Worm (Caenorhabditis elegans) whole organism, late embryonic: ENCODE measurements around the gene F09C8.1.
A peak's percentile ranks its signal among the peaks of the same experiment; 100 is the strongest.

Source experiments
- K02D7.2 ChIP-seq: sonication (generic microtip); optimal IDR thresholded peaks from 2 replicates; lab custom pipeline; 2017; ENCODE audit warnings: mild to moderate bottlenecking, missing genetic modification characterization, missing compliant biosample characterization
- K09A11.1 ChIP-seq: sonication (generic microtip); optimal IDR thresholded peaks from 2 replicates; lab custom pipeline; 2017; ENCODE audit warnings: antibody characterized with exemption, mild to moderate bottlenecking, missing genetic modification characterization, missing compliant biosample characterization; ENCODE audit not compliant: insufficient read depth
- Y22D7AL.16 ChIP-seq: sonication (generic microtip); optimal IDR thresholded peaks from 2 replicates; lab custom pipeline; 2016; ENCODE audit warnings: missing genetic modification characterization, missing compliant biosample characterization
- ahr-1 ChIP-seq: sonication (generic microtip); optimal IDR thresholded peaks from 2 replicates; lab custom pipeline; 2016; ENCODE audit warnings: missing genetic modification characterization, missing compliant biosample characterization
- ama-1 ChIP-seq: fragments of 150-350 bp; optimal IDR thresholded peaks from 2 replicates; lab custom pipeline; 2014
- ceh-18 ChIP-seq: sonication (generic microtip); optimal IDR thresholded peaks from 2 replicates; lab custom pipeline; 2016; ENCODE audit warnings: missing genetic modification characterization, missing compliant biosample characterization
- ceh-19 ChIP-seq: fragments of 200-800 bp; sonication (Bioruptor generic); optimal IDR thresholded peaks from 2 replicates; lab custom pipeline; 2018; ENCODE audit warnings: mild to moderate bottlenecking, missing genetic modification characterization, missing compliant biosample characterization
- ceh-30 ChIP-seq: fragments of 150-350 bp; optimal IDR thresholded peaks from 2 replicates; lab custom pipeline; 2014; ENCODE audit warnings: missing biosample characterization, missing genetic modification characterization
- ceh-31 ChIP-seq: sonication (generic microtip); optimal IDR thresholded peaks from 2 replicates; lab custom pipeline; 2016; ENCODE audit warnings: missing genetic modification characterization, missing compliant biosample characterization
- ceh-34 ChIP-seq: sonication (generic microtip); optimal IDR thresholded peaks from 2 replicates; lab custom pipeline; 2016; ENCODE audit warnings: mild to moderate bottlenecking, missing genetic modification characterization, missing compliant biosample characterization
- ceh-45 ChIP-seq: fragments of 200-800 bp; sonication (Bioruptor generic); IDR thresholded peaks from 2 replicates; pipeline ENCODE4 v1.3.6; 2022; ENCODE audit warnings: missing genetic modification reagents, missing genetic modification characterization, missing compliant biosample characterization
- ceh-48 ChIP-seq: sonication (generic microtip); optimal IDR thresholded peaks from 2 replicates; lab custom pipeline; 2016; ENCODE audit warnings: missing genetic modification characterization, inconsistent platforms, missing compliant biosample characterization
- ceh-6 ChIP-seq: fragments of 200-800 bp; sonication (Bioruptor generic); optimal IDR thresholded peaks from 2 replicates; lab custom pipeline; 2018; ENCODE audit warnings: mild to moderate bottlenecking, missing genetic modification characterization, missing compliant biosample characterization
- dve-1 ChIP-seq: sonication (generic microtip); optimal IDR thresholded peaks from 2 replicates; lab custom pipeline; 2017; ENCODE audit warnings: antibody characterized with exemption, mild to moderate bottlenecking, missing genetic modification characterization, missing compliant biosample characterization
- elt-2 ChIP-seq: sonication (generic microtip); optimal IDR thresholded peaks from 2 replicates; lab custom pipeline; 2016; ENCODE audit warnings: missing genetic modification reagents, missing genetic modification characterization, missing compliant biosample characterization
- fax-1 ChIP-seq: sonication (generic microtip); optimal IDR thresholded peaks from 2 replicates; lab custom pipeline; 2016; ENCODE audit warnings: missing genotype, missing genetic modification characterization, missing compliant biosample characterization
- fkh-6 ChIP-seq: sonication (generic microtip); optimal IDR thresholded peaks from 2 replicates; lab custom pipeline; 2016; ENCODE audit warnings: missing genetic modification characterization, missing compliant biosample characterization
- hlh-15 ChIP-seq: sonication (generic microtip); optimal IDR thresholded peaks from 2 replicates; lab custom pipeline; 2016; ENCODE audit warnings: missing genetic modification characterization, missing compliant biosample characterization
- hlh-6 ChIP-seq: sonication (generic microtip); optimal IDR thresholded peaks from 2 replicates; lab custom pipeline; 2016; ENCODE audit warnings: missing genotype, missing genetic modification characterization, missing compliant biosample characterization
- lin-11 ChIP-seq: fragments of 200-800 bp; sonication (Bioruptor generic); optimal IDR thresholded peaks from 2 replicates; lab custom pipeline; 2018; ENCODE audit warnings: mild to moderate bottlenecking, missing genetic modification characterization, missing compliant biosample characterization
- madf-2 ChIP-seq: sonication (generic microtip); optimal IDR thresholded peaks from 2 replicates; lab custom pipeline; 2017; ENCODE audit warnings: missing genetic modification characterization, missing compliant biosample characterization
- nfya-1 ChIP-seq: sonication (generic microtip); optimal IDR thresholded peaks from 2 replicates; lab custom pipeline; 2017; ENCODE audit warnings: missing genetic modification characterization, mild to moderate bottlenecking, missing compliant biosample characterization, antibody characterized with exemption, moderate library complexity
- nhr-232 ChIP-seq: sonication (generic microtip); optimal IDR thresholded peaks from 2 replicates; lab custom pipeline; 2016; ENCODE audit warnings: missing genetic modification characterization, missing compliant biosample characterization
- npax-4 ChIP-seq: sonication (generic microtip); optimal IDR thresholded peaks from 2 replicates; lab custom pipeline; 2016; ENCODE audit warnings: missing genetic modification characterization, missing compliant biosample characterization
- pag-3 ChIP-seq: sonication (generic microtip); optimal IDR thresholded peaks from 2 replicates; lab custom pipeline; 2016; ENCODE audit warnings: missing compliant biosample characterization, missing genetic modification characterization, borderline replicate concordance
- pat-9 ChIP-seq: fragments of 200-800 bp; sonication (Bioruptor generic); optimal IDR thresholded peaks from 2 replicates; lab custom pipeline; 2018; ENCODE audit warnings: mild to moderate bottlenecking, missing genetic modification characterization, moderate library complexity, missing compliant biosample characterization
- pqm-1 ChIP-seq: sonication (generic microtip); optimal IDR thresholded peaks from 2 replicates; lab custom pipeline; 2016; ENCODE audit warnings: missing genetic modification characterization, missing compliant biosample characterization
- ref-2 ChIP-seq: sonication (generic microtip); optimal IDR thresholded peaks from 2 replicates; lab custom pipeline; 2016; ENCODE audit warnings: missing genetic modification characterization, missing compliant biosample characterization
- rnt-1 ChIP-seq: sonication (generic microtip); optimal IDR thresholded peaks from 2 replicates; lab custom pipeline; 2016; ENCODE audit warnings: missing genetic modification characterization, missing compliant biosample characterization
- sdc-2 ChIP-seq: sonication (generic microtip); optimal IDR thresholded peaks from 2 replicates; lab custom pipeline; 2016; ENCODE audit warnings: missing genotype, missing genetic modification characterization, missing compliant biosample characterization
- sox-2 ChIP-seq: fragments of 200-800 bp; sonication (Bioruptor generic); IDR thresholded peaks from 2 replicates; pipeline ENCODE4 v1.3.6; 2022; ENCODE audit warnings: missing genetic modification reagents, missing genetic modification characterization, missing compliant biosample characterization
- tbx-2 ChIP-seq: sonication (generic microtip); optimal IDR thresholded peaks from 2 replicates; lab custom pipeline; 2016; ENCODE audit warnings: missing genetic modification characterization, missing compliant biosample characterization
- tbx-7 ChIP-seq: sonication (generic microtip); optimal IDR thresholded peaks from 2 replicates; lab custom pipeline; 2016; ENCODE audit warnings: missing genotype, missing genetic modification characterization, missing compliant biosample characterization
- unc-42 ChIP-seq: sonication (generic microtip); optimal IDR thresholded peaks from 2 replicates; lab custom pipeline; 2016; ENCODE audit warnings: missing genotype, missing genetic modification characterization, missing compliant biosample characterization
- unc-86 ChIP-seq: sonication (generic microtip); optimal IDR thresholded peaks from 2 replicates; lab custom pipeline; 2016; ENCODE audit warnings: missing genetic modification characterization, missing compliant biosample characterization
- ztf-16 ChIP-seq: sonication (generic microtip); optimal IDR thresholded peaks from 2 replicates; lab custom pipeline; 2017; ENCODE audit warnings: missing genetic modification characterization, missing compliant biosample characterization

The F09C8.1 gene

DNA sequence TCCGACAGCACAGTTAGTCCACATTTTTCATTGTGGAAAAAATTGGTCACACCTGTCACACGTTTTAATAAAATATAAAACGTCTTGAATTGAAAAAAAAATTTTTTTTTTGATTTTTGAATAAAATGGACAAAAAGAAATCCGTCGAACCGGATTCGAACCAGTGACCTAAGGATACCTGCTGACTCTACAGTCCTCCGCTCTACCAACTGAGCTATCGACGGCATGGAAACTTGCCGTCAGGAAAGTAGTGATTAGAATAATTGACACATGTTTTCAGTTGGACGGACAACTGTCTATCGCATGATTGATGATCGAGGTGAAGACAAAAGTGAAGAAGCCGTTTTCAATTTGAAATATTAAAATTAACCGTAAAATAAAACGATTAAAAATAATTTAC, 44.8 kb upstream of the F09C8.1 start:
- TF ChIP-seq ceh-30 (tag; lab: Kevin White, UChicago) = no peak
- no peak for TF ChIP-seq lin-11 (tag; lab: Kevin White, UChicago)
- TF ChIP-seq madf-2 (tag; lab: Kevin White, UChicago) = no peak
- TF ChIP-seq unc-86 (tag; lab: Kevin White, UChicago) = no peak
- no peak for TF ChIP-seq unc-42 (tag; lab: Kevin White, UChicago)
- no peak for TF ChIP-seq nhr-232
- no peak for TF ChIP-seq K02D7.2 (tag; lab: Kevin White, UChicago)
- no peak for TF ChIP-seq ztf-16 (tag; lab: Kevin White, UChicago)
- TF ChIP-seq pqm-1 = no peak
- TF ChIP-seq ceh-18 (tag; lab: Kevin White, UChicago) = no peak

DNA sequence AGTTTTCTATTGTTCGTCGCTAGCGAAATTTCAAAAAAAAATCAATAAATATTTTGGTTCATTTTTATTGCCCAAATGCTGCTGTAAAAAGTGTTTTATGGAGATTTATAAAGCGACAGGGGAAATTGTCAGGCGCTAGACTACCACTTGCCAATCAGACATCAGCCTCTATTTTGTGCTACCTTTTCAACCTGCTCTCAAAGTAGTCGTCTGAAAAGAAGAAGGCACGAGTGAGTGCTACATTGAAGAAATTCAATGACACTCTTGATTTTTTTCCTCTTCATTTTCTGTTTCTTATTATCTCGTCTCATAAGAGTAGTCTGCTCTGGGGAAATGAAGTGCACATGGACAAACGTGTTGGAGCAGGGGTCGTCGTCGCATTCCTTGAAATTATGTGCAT, 42.6 kb upstream of the F09C8.1 start:
- TF ChIP-seq ceh-30 (tag; lab: Kevin White, UChicago) (no peak), ref-2 (tag; lab: Kevin White, UChicago) (no peak), fax-1 (no peak), elt-2 (tag; lab: Kevin White, UChicago) (peak; percentile 10), fkh-6 (no peak), tbx-2 (peak; percentile 38), ceh-48 (peak; percentile 84), ceh-6 (GFP tag; lab: Kevin White, UChicago) (no peak), sdc-2 (tag; lab: Kevin White, UChicago) (peak; percentile 98), nfya-1 (tag; lab: Kevin White, UChicago) (peak; percentile 54), ceh-34 (tag; lab: Kevin White, UChicago) (peak; percentile 5), unc-42 (tag; lab: Kevin White, UChicago) (peak; percentile 65), ceh-18 (tag; lab: Kevin White, UChicago) (peak; percentile 51), K02D7.2 (tag; lab: Kevin White, UChicago) (no peak), ceh-31 (tag; lab: Kevin White, UChicago) (peak; percentile 65), rnt-1 (tag; lab: Kevin White, UChicago) (peak; percentile 22)

DNA sequence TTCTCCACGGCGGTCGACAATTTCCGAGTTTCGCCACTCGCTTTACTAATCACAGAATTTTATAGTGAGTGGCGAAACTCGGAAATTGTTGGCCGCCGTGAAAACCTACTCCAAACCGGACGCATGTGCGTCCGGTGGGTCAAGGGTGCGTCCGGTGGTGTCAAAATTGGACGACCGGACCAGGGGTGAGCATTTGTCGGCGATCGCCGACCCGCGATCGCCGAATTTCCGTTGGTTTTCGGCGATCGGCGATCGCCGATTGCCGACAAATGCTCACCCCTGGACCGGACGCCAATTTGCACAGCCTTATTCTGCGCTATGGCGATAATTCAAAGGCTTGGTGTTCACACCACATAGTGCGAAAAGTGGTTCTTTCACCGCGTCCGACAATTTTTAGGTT, 41.0 kb upstream of the F09C8.1 start:
- TF ChIP-seq fax-1 = no peak
- peak; percentile 12 for TF ChIP-seq hlh-6
- TF ChIP-seq unc-42 (tag; lab: Kevin White, UChicago) = no peak

DNA sequence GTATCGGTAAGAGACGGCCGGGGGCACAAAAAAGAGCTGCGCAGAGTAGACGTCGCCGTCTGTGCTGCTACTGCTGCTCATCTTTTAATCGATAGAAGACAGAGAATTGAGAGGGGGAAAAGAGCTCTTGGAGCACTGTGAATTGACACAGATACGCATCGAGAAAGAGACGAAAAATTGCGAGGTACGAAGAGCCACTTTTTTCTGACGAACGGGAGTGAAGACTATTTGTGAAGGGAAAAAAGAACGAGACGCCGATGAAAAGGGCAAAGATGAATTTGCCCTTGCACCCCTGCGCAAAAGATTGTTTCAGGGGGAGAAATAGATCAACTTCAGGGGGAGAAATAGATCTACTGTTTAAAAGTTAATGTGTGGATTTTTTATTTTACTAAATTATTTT, 38.9 kb upstream of the F09C8.1 start:
- TF ChIP-seq sdc-2 (tag; lab: Kevin White, UChicago) (peak; percentile 96), Y22D7AL.16 (tag; lab: Kevin White, UChicago) (no peak)

DNA sequence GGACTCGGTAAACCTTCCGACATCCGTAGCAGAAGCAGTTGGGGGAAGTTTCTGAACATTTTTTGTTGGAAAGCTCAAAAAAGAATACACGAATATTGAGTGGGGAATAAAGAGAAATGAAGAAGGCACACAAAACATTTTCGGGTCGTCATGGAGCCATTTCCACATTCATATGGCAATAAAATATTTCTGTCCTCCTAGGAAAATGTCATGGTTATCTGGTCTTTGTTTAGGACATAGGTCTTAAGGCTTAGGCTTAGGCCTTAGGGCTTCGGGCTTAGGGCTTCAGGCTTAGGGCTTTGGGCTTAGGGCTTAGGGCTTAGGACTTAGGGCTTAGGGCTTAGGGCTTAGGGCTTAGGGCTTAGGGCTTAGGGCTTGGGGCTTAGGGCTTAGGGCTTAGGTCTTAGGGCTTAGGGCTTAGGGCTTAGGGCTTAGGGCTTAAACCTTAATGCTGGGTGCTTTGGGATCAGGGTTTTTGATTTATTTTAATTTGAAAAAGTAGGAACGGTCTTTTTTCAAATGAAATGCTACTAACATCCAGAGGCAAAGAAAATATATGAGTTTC, 36.0 kb upstream of the F09C8.1 start, which contains the start of gene R11.3:
R11.3 (minus strand) TSS at position 51 of the 565 bp plus-strand sequence.
- TF ChIP-seq ceh-19 = no peak
- TF ChIP-seq hlh-15 (tag; lab: Kevin White, UChicago) = no peak
- no peak for TF ChIP-seq ceh-6 (GFP tag; lab: Kevin White, UChicago)
- TF ChIP-seq nfya-1 (tag; lab: Kevin White, UChicago) = no peak
- no peak for TF ChIP-seq ceh-45 (GFP tag; lab: Robert Waterston, UW)
- TF ChIP-seq ahr-1 (tag; lab: Kevin White, UChicago) = no peak
- no peak for TF ChIP-seq npax-4 (tag; lab: Kevin White, UChicago)
- no peak for TF ChIP-seq unc-86 (tag; lab: Kevin White, UChicago)
- TF ChIP-seq K09A11.1 (tag; lab: Kevin White, UChicago) = no peak

DNA sequence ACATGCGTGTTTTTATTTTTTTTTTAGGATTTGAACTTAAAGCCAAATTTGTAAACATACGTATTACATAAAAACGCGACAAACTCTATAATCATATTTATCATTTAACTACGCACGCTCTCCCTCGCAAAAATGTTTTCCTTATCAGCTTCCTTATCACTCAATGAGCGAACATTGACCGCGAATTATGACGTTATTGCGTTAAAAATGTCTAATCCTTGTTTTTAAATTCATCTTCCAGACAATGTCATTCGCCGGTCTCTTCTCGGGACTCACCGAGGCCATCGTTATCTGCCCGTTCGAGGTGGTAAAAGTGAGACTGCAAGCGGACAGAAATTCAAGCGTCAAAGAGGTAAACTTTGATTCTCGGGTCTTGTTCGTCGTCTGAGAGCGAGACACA, 29.2 kb upstream of the F09C8.1 start:
- TF ChIP-seq pag-3 (tag; lab: Kevin White, UChicago) (no peak), pqm-1 (peak; percentile 24), hlh-15 (tag; lab: Kevin White, UChicago) (no peak), tbx-7 (tag; lab: Kevin White, UChicago) (no peak), npax-4 (tag; lab: Kevin White, UChicago) (no peak), pat-9 (tag; lab: Kevin White, UChicago) (no peak), sox-2 (GFP tag; lab: Robert Waterston, UW) (no peak), elt-2 (tag; lab: Kevin White, UChicago) (peak; percentile 94), dve-1 (tag; lab: Kevin White, UChicago) (peak; percentile 35), ama-1 (lab: Kevin White, UChicago) (no peak), ceh-19 (no peak), Y22D7AL.16 (tag; lab: Kevin White, UChicago) (no peak)
